Fruit fly (Drosophila melanogaster) whole organism, pupa: ENCODE data around the gene CG5910.
A peak's percentile ranks its signal among the peaks of the same experiment; 100 is the strongest.

Experiments used
- CG10348 ChIP-seq: fragments of 200-800 bp; sonication (Bioruptor generic); IDR thresholded peaks from 2 replicates; pipeline ENCODE4 v1.3.6; 2022; ENCODE audit warnings: missing biosample characterization, missing genetic modification characterization
- CG12605 ChIP-seq: fragments of 200-800 bp; sonication (Bioruptor generic); IDR thresholded peaks from 2 replicates; pipeline ENCODE4 v1.3.6; 2022; ENCODE audit warnings: missing biosample characterization, missing genetic modification characterization
- CG13204 ChIP-seq: fragments of 200-800 bp; sonication (Bioruptor generic); optimal IDR thresholded peaks from 2 replicates; lab custom pipeline; 2018; ENCODE audit warnings: missing biosample characterization, mild to moderate bottlenecking, missing genetic modification characterization, moderate library complexity
- CG14655 ChIP-seq: fragments of 200-800 bp; sonication (Bioruptor generic); optimal IDR thresholded peaks from 3 replicates; lab custom pipeline; 2017; ENCODE audit warnings: mild to moderate bottlenecking, missing biosample characterization, missing genetic modification reagents, missing genetic modification characterization
- CG15710 ChIP-seq: fragments of 200-800 bp; sonication (Bioruptor generic); optimal IDR thresholded peaks from 2 replicates; lab custom pipeline; 2018; ENCODE audit warnings: missing biosample characterization, mild to moderate bottlenecking, missing genetic modification characterization, moderate library complexity
- CG17806 ChIP-seq: fragments of 200-800 bp; sonication (Bioruptor generic); optimal IDR thresholded peaks from 2 replicates; lab custom pipeline; 2018; ENCODE audit warnings: missing biosample characterization, mild to moderate bottlenecking, missing genetic modification characterization, moderate library complexity
- CG32121 ChIP-seq: fragments of 200-800 bp; sonication (Bioruptor generic); IDR thresholded peaks from 2 replicates; pipeline ENCODE4 v1.3.6; 2022; ENCODE audit warnings: missing biosample characterization, missing genetic modification characterization
- CG34367 ChIP-seq: fragments of 200-800 bp; sonication (Bioruptor generic); optimal IDR thresholded peaks from 2 replicates; lab custom pipeline; 2018; ENCODE audit warnings: missing biosample characterization, mild to moderate bottlenecking, missing genetic modification characterization
- CG4496 ChIP-seq: fragments of 200-800 bp; sonication (Bioruptor generic); IDR thresholded peaks from 3 replicates; pipeline ENCODE4 v1.3.6; 2022; ENCODE audit warnings: missing biosample characterization, missing genetic modification characterization
- CG8159 ChIP-seq: fragments of 200-800 bp; sonication (Bioruptor generic); optimal IDR thresholded peaks from 3 replicates; lab custom pipeline; 2018; ENCODE audit warnings: missing biosample characterization, mild to moderate bottlenecking, missing genetic modification characterization, moderate library complexity
- CG8301 ChIP-seq: fragments of 200-800 bp; sonication (Bioruptor generic); optimal IDR thresholded peaks from 2 replicates; lab custom pipeline; 2018; ENCODE audit warnings: missing biosample characterization, mild to moderate bottlenecking, missing genetic modification characterization
- CG9948 ChIP-seq: fragments of 200-800 bp; sonication (Bioruptor generic); optimal IDR thresholded peaks from 2 replicates; lab custom pipeline; 2018; ENCODE audit warnings: missing biosample characterization, mild to moderate bottlenecking, missing genetic modification characterization, moderate library complexity
- D1 ChIP-seq: fragments of 200-800 bp; sonication (Bioruptor generic); optimal IDR thresholded peaks from 2 replicates; lab custom pipeline; 2018; ENCODE audit warnings: missing biosample characterization, mild to moderate bottlenecking, missing genetic modification characterization, moderate library complexity
- EcR ChIP-seq: fragments of 200-800 bp; sonication (Bioruptor generic); optimal IDR thresholded peaks from 3 replicates; lab custom pipeline; 2019; ENCODE audit warnings: missing biosample characterization, missing genetic modification characterization, mild to moderate bottlenecking, moderate library complexity, missing genetic modification reagents
- Ets98B ChIP-seq: fragments of 200-800 bp; sonication (Bioruptor generic); IDR thresholded peaks from 2 replicates; pipeline ENCODE4 v1.3.6; 2022; ENCODE audit warnings: missing biosample characterization, missing genetic modification characterization
- Pif1A ChIP-seq: fragments of 200-800 bp; sonication (Bioruptor generic); optimal IDR thresholded peaks from 3 replicates; lab custom pipeline; 2016; ENCODE audit warnings: missing biosample characterization, missing genetic modification characterization
- Pif1B ChIP-seq: fragments of 200-800 bp; sonication (Bioruptor generic); optimal IDR thresholded peaks from 3 replicates; lab custom pipeline; 2016; ENCODE audit warnings: missing biosample characterization, missing genetic modification characterization
- Snoo ChIP-seq: fragments of 200-800 bp; sonication (Bioruptor generic); optimal IDR thresholded peaks from 3 replicates; lab custom pipeline; 2017; ENCODE audit warnings: missing biosample characterization, mild to moderate bottlenecking, missing genetic modification characterization, inconsistent platforms
- fd96Ca ChIP-seq: fragments of 200-800 bp; sonication (Bioruptor generic); IDR thresholded peaks from 3 replicates; pipeline ENCODE4 v1.3.6; 2022; ENCODE audit warnings: missing biosample characterization, missing genetic modification characterization
- gl ChIP-seq: fragments of 200-800 bp; sonication (Bioruptor generic); optimal IDR thresholded peaks from 2 replicates; lab custom pipeline; 2018; ENCODE audit warnings: missing biosample characterization, mild to moderate bottlenecking, missing genetic modification characterization
- rn ChIP-seq: fragments of 200-800 bp; sonication (Bioruptor generic); IDR thresholded peaks from 2 replicates; pipeline ENCODE4 v1.3.6; 2022; ENCODE audit warnings: missing biosample characterization, missing genetic modification characterization

The CG5910 gene

dm6 chr3L:20491525-20492132, 49.4 kb downstream of the CG5910 start, which contains the start of gene ND-39:
ND-39 (plus strand) TSS chr3L:20492082.
- no peak for TF ChIP-seq rn (GFP tag; lab: Robert Waterston, UW)
- TF ChIP-seq gl = no peak
- TF ChIP-seq CG12605 (GFP tag; lab: Robert Waterston, UW) = no peak
- no peak for TF ChIP-seq Ets98B (GFP tag; lab: Robert Waterston, UW)

dm6 chr3L:20493417-20494261, 51.4 kb downstream of the CG5910 start:
- no peak for TF ChIP-seq fd96Ca (GFP tag; lab: Robert Waterston, UW)
- TF ChIP-seq CG9948 (tag; lab: Kevin White, UChicago) = peak; percentile 81
- TF ChIP-seq CG34367 = peak; percentile 83
- TF ChIP-seq CG8159 (tag; lab: Kevin White, UChicago) = peak; percentile 90
- TF ChIP-seq CG4496 (GFP tag; lab: Robert Waterston, UW) = peak; percentile 86
- 0 out of 2 replicates have a peak, but pooled peaks have one; percentile 35 for TF ChIP-seq rn (GFP tag; lab: Robert Waterston, UW)
- TF ChIP-seq CG17806 (tag; lab: Kevin White, UChicago) = peak; percentile 85
- TF ChIP-seq CG12605 (GFP tag; lab: Robert Waterston, UW) = peak; percentile 88
- TF ChIP-seq CG13204 (GFP tag; lab: Kevin White, UChicago) = no peak
- TF ChIP-seq Ets98B (GFP tag; lab: Robert Waterston, UW) = peak; percentile 87
- TF ChIP-seq D1 (tag; lab: Kevin White, UChicago) = peak; percentile 67
- TF ChIP-seq Pif1B (GFP tag; lab: Kevin White, UChicago) = peak; percentile 84
- peak; percentile 82 for TF ChIP-seq CG8301 (tag; lab: Kevin White, UChicago)
- 0 out of 2 replicates have a peak, but pooled peaks have one; percentile 7 for TF ChIP-seq CG10348 (GFP tag; lab: Robert Waterston, UW)
- TF ChIP-seq CG32121 = peak; percentile 92
- TF ChIP-seq EcR (GFP tag; lab: Kevin White, UChicago) = peak; percentile 36
- peak; percentile 89 for TF ChIP-seq CG15710 (tag; lab: Kevin White, UChicago)
- peak; percentile 18 for TF ChIP-seq gl
- peak; percentile 83 for TF ChIP-seq Pif1A (GFP tag; lab: Kevin White, UChicago)
- TF ChIP-seq CG14655 (GFP tag; lab: Kevin White, UChicago) = peak; percentile 85
- TF ChIP-seq Snoo = peak; percentile 89

dm6 chr3L:20494262-20494601, 52.0 kb downstream of the CG5910 start:
- TF ChIP-seq CG15710 (tag; lab: Kevin White, UChicago) (no peak), CG14655 (GFP tag; lab: Kevin White, UChicago) (no peak), CG32121 (peak; percentile 23; the same call in 1 of the 2 replicates), CG34367 (no peak), CG10348 (GFP tag; lab: Robert Waterston, UW) (no peak), Ets98B (GFP tag; lab: Robert Waterston, UW) (peak; percentile 24), CG8301 (tag; lab: Kevin White, UChicago) (peak; percentile 7)

- TF ChIP-seq CG32121 (no peak), Pif1B (GFP tag; lab: Kevin White, UChicago) (no peak), Pif1A (GFP tag; lab: Kevin White, UChicago) (no peak), CG14655 (GFP tag; lab: Kevin White, UChicago) (no peak)
Measured at dm6 chr3L:20494780-20495591, 52.8 kb downstream of the CG5910 start, which contains the start of gene ZnT77C. ZnT77C (minus strand) TSS chr3L:20494921.

dm6 chr3L:20497124-20497996, 55.1 kb downstream of the CG5910 start, which contains the start of gene CG32425:
CG32425 (plus strand) TSS chr3L:20497323.
- TF ChIP-seq fd96Ca (GFP tag; lab: Robert Waterston, UW) (no peak), Pif1A (GFP tag; lab: Kevin White, UChicago) (no peak), Pif1B (GFP tag; lab: Kevin White, UChicago) (no peak), CG32121 (no peak), CG8301 (tag; lab: Kevin White, UChicago) (no peak), Ets98B (GFP tag; lab: Robert Waterston, UW) (0 out of 2 replicates have a peak, but pooled peaks have one; percentile 19), CG8159 (tag; lab: Kevin White, UChicago) (no peak), CG17806 (tag; lab: Kevin White, UChicago) (peak; percentile 1), CG4496 (GFP tag; lab: Robert Waterston, UW) (peak; percentile 61; the same call in 1 of the 3 replicates), CG34367 (no peak), CG13204 (GFP tag; lab: Kevin White, UChicago) (no peak), gl (peak; percentile 26), D1 (tag; lab: Kevin White, UChicago) (no peak), EcR (GFP tag; lab: Kevin White, UChicago) (peak; percentile 32), CG14655 (GFP tag; lab: Kevin White, UChicago) (no peak)
